Fruit fly (Drosophila melanogaster): Measurements from ENCODE around the gene Cyp4ae1.

Cyp4ae1 gene

DNA sequence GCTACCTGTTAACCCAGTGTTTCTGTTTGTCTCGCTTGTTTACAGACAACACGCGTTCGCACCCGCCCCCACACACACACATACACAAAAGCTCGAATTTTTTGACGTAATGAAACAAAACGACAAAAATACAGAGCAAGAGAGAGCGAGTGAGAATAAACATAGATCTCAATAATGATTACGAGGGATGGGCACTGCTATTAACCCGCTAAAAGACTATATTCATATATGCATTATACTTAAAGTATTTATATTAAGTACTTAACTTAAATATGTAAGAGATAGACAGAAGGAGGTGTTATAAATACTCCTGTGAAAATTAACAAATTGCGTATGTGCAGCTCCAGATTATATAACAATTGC lies 37.0 kb upstream of the Cyp4ae1 start (continued):
- TF ChIP-seq cwo (GFP tag; optimal IDR thresholded peaks at IDR 0.05): peak; percentile 50
- no peak for TF ChIP-seq Gsc (GFP tag; IDR thresholded peaks at IDR 0.05)
- peak; percentile 2 for TF ChIP-seq CG4328 (GFP tag; optimal IDR thresholded peaks at IDR 0.05)
- no peak for TF ChIP-seq jumu (GFP tag; optimal IDR thresholded peaks at IDR 0.05)
- TF ChIP-seq CG8281 (tag; optimal IDR thresholded peaks at IDR 0.05): peak; percentile 33
- no peak for TF ChIP-seq sima (GFP tag; optimal IDR thresholded peaks at IDR 0.05)
- no peak for TF ChIP-seq Rx (GFP tag; IDR thresholded peaks at IDR 0.05)
- peak; percentile 24 for TF ChIP-seq CG18764 (GFP tag; optimal IDR thresholded peaks at IDR 0.05)
- TF ChIP-seq so (GFP tag; IDR thresholded peaks at IDR 0.05): no peak
- TF ChIP-seq sens-2 (GFP tag; IDR thresholded peaks at IDR 0.05): no peak
- no peak for TF ChIP-seq run (tag; optimal IDR thresholded peaks at IDR 0.05)
- no peak for TF ChIP-seq CG7786 (GFP tag; optimal IDR thresholded peaks at IDR 0.05)
- TF ChIP-seq jigr1 (GFP tag; IDR thresholded peaks at IDR 0.05): no peak
- TF ChIP-seq gsb-n (tag; optimal IDR thresholded peaks at IDR 0.05): no peak
- no peak for TF ChIP-seq sisA (GFP tag; IDR thresholded peaks at IDR 0.05)
- no peak for TF ChIP-seq CG6791 (GFP tag; IDR thresholded peaks at IDR 0.05; ENCODE audit: partially characterized antibody)
- no peak; the same call in 1 of the 2 replicates for TF ChIP-seq E2f1 (GFP tag; IDR thresholded peaks at IDR 0.05)
- peak; percentile 28 for TF ChIP-seq pfk (GFP tag; optimal IDR thresholded peaks at IDR 0.05)
- TF ChIP-seq Poxn (GFP tag; IDR thresholded peaks at IDR 0.05): no peak
- peak; percentile 60 for TF ChIP-seq CG1603 (tag; optimal IDR thresholded peaks at IDR 0.05)
- TF ChIP-seq MTF-1 (GFP tag; optimal IDR thresholded peaks at IDR 0.05; ENCODE audit: borderline replicate concordance): peak; percentile 77
- no peak; the same call in 1 of the 2 replicates for TF ChIP-seq E2f2 (GFP tag; IDR thresholded peaks at IDR 0.05)
- peak; percentile 4 for TF ChIP-seq exex (tag; optimal IDR thresholded peaks at IDR 0.05)
- TF ChIP-seq Ada2b (GFP tag; IDR thresholded peaks at IDR 0.05): peak; percentile 31; the same call in 1 of the 2 replicates
- no peak for TF ChIP-seq CG31224 (GFP tag; IDR thresholded peaks at IDR 0.05)
- no peak for TF ChIP-seq CG10366 (GFP tag; IDR thresholded peaks at IDR 0.05)
- no peak for TF ChIP-seq pnt (GFP tag; optimal IDR thresholded peaks at IDR 0.05)
- no peak for TF ChIP-seq luna (GFP tag; optimal IDR thresholded peaks at IDR 0.05)
- peak; percentile 48 for TF ChIP-seq CG11723 (GFP tag; optimal IDR thresholded peaks at IDR 0.05)
- peak; percentile 35 for TF ChIP-seq CG3281 (GFP tag; optimal IDR thresholded peaks at IDR 0.05)
- peak; percentile 34; the same call in 1 of the 2 replicates for TF ChIP-seq onecut (GFP tag; IDR thresholded peaks at IDR 0.05)
- TF ChIP-seq Dfd (GFP tag; optimal IDR thresholded peaks at IDR 0.05): no peak
- no peak; the same call in 2 of the 3 replicates for TF ChIP-seq tgo (GFP tag; IDR thresholded peaks at IDR 0.05)
- no peak for TF ChIP-seq HmgD (GFP tag; optimal IDR thresholded peaks at IDR 0.05)
- peak; percentile 33 for TF ChIP-seq unpg (GFP tag; optimal IDR thresholded peaks at IDR 0.05)
- peak; percentile 16 for TF ChIP-seq CG8089 (GFP tag; optimal IDR thresholded peaks at IDR 0.05)
- peak; percentile 6 for TF ChIP-seq CG12219 (GFP tag; optimal IDR thresholded peaks at IDR 0.05)
- TF ChIP-seq Optix (GFP tag; IDR thresholded peaks at IDR 0.05): no peak
- no peak for TF ChIP-seq Bgb (GFP tag; IDR thresholded peaks at IDR 0.05; ENCODE audit: partially characterized antibody)
- TF ChIP-seq D19A (tag; optimal IDR thresholded peaks at IDR 0.05): peak; percentile 17
- 0 out of 2 replicates have a peak, but pooled peaks have one; percentile 11 for TF ChIP-seq CG4360 (GFP tag; IDR thresholded peaks at IDR 0.05)
- TF ChIP-seq amos (GFP tag; IDR thresholded peaks at IDR 0.05; ENCODE audit: partially characterized antibody): no peak
- TF ChIP-seq Scr (GFP tag; IDR thresholded peaks at IDR 0.05; ENCODE audit: partially characterized antibody): no peak
- TF ChIP-seq rib (GFP tag; IDR thresholded peaks at IDR 0.05): no peak
- TF ChIP-seq grau (tag; optimal IDR thresholded peaks at IDR 0.05): peak; percentile 68
- TF ChIP-seq org-1 (GFP tag; optimal IDR thresholded peaks at IDR 0.05): peak; percentile 21
- peak; percentile 48; the same call in 1 of the 2 replicates for TF ChIP-seq seq (GFP tag; IDR thresholded peaks at IDR 0.05)
- TF ChIP-seq B-H1 (GFP tag; IDR thresholded peaks at IDR 0.05): no peak; the same call in 2 of the 3 replicates
- TF ChIP-seq CG16863 (GFP tag; optimal IDR thresholded peaks at IDR 0.05): no peak
- TF ChIP-seq yki (optimal IDR thresholded peaks at IDR 0.05): no peak
- TF ChIP-seq CG14860 (GFP tag; IDR thresholded peaks at IDR 0.05; ENCODE audit: partially characterized antibody): no peak
- TF ChIP-seq CG10147 (GFP tag; optimal IDR thresholded peaks at IDR 0.05): peak; percentile 34
